Worm (Caenorhabditis elegans) whole organism, late embryonic: ENCODE data around the gene Y53C12A.10.

Experiments
- ahr-1 ChIP-seq: sonication (generic microtip); optimal IDR thresholded peaks from 2 replicates; lab custom pipeline; 2016; ENCODE audit warnings: missing genetic modification characterization, missing compliant biosample characterization
- ama-1 ChIP-seq: fragments of 150-350 bp; optimal IDR thresholded peaks from 2 replicates; lab custom pipeline; 2014
- ceh-24 ChIP-seq: sonication (generic microtip); optimal IDR thresholded peaks from 2 replicates; lab custom pipeline; 2016; ENCODE audit warnings: mild to moderate bottlenecking, missing genetic modification characterization, missing compliant biosample characterization
- ceh-45 ChIP-seq: fragments of 200-800 bp; sonication (Bioruptor generic); IDR thresholded peaks from 2 replicates; pipeline ENCODE4 v1.3.6; 2022; ENCODE audit warnings: missing genetic modification reagents, missing genetic modification characterization, missing compliant biosample characterization
- elt-2 ChIP-seq: sonication (generic microtip); optimal IDR thresholded peaks from 2 replicates; lab custom pipeline; 2016; ENCODE audit warnings: missing genetic modification reagents, missing genetic modification characterization, missing compliant biosample characterization
- eyg-1 ChIP-seq: sonication (generic microtip); optimal IDR thresholded peaks from 2 replicates; lab custom pipeline; 2016; ENCODE audit warnings: missing genotype, missing genetic modification characterization, missing compliant biosample characterization
- hlh-8 ChIP-seq: sonication (generic microtip); optimal IDR thresholded peaks from 2 replicates; lab custom pipeline; 2016; ENCODE audit warnings: missing genotype, missing genetic modification characterization, missing compliant biosample characterization
- lin-11 ChIP-seq: fragments of 200-800 bp; sonication (Bioruptor generic); optimal IDR thresholded peaks from 2 replicates; lab custom pipeline; 2018; ENCODE audit warnings: mild to moderate bottlenecking, missing genetic modification characterization, missing compliant biosample characterization
- pha-2 ChIP-seq: sonication (generic microtip); optimal IDR thresholded peaks from 2 replicates; lab custom pipeline; 2017; ENCODE audit warnings: mild to moderate bottlenecking, missing genetic modification characterization, missing compliant biosample characterization
- pha-4 ChIP-seq: fragments of 150-350 bp; optimal IDR thresholded peaks from 2 replicates; lab custom pipeline; 2018; ENCODE audit warnings: missing biosample characterization, missing genetic modification reagents, missing genetic modification characterization
- sox-4 ChIP-seq: sonication (generic microtip); optimal IDR thresholded peaks from 2 replicates; lab custom pipeline; 2017; ENCODE audit warnings: mild to moderate bottlenecking, missing genetic modification characterization, inconsistent platforms, missing compliant biosample characterization
- tbx-2 ChIP-seq: sonication (generic microtip); optimal IDR thresholded peaks from 2 replicates; lab custom pipeline; 2016; ENCODE audit warnings: missing genetic modification characterization, missing compliant biosample characterization
- unc-42 ChIP-seq: sonication (generic microtip); optimal IDR thresholded peaks from 2 replicates; lab custom pipeline; 2016; ENCODE audit warnings: missing genotype, missing genetic modification characterization, missing compliant biosample characterization
- zip-5 ChIP-seq: sonication (generic microtip); optimal IDR thresholded peaks from 2 replicates; lab custom pipeline; 2016; ENCODE audit warnings: missing genetic modification characterization, missing compliant biosample characterization

DNA sequence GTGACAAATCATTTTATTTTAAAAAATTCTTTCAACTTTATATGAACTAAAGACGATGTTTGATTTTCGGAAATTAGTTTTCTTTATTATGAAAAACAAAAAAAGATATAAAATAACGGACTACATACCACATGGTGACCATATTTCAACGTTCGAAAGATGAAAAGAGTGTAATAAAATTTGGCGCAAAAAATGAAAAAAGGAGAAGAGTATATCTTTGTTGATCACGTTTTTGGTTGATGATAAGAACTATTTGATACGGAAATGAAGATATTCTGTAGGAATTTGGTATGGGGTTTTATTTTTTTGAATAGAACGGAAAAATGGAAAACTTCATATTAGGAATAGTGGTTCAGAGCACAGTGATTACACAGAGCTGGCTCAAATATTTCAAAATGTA is 48.4 kb upstream of the Y53C12A.10 start, which contains the start of gene Y53C12B.7:
- no peak for TF ChIP-seq lin-11 (tag; lab: Kevin White, UChicago)
- no peak for TF ChIP-seq pha-4
- no peak for TF ChIP-seq ama-1 (lab: Kevin White, UChicago)
- no peak for TF ChIP-seq unc-42 (tag; lab: Kevin White, UChicago)
- no peak for TF ChIP-seq hlh-8 (tag; lab: Kevin White, UChicago)
- TF ChIP-seq ahr-1, result no peak
- TF ChIP-seq ceh-24 (tag; lab: Kevin White, UChicago), result no peak
- no peak for TF ChIP-seq zip-5 (tag; lab: Kevin White, UChicago)
- no peak for TF ChIP-seq elt-2 (tag; lab: Kevin White, UChicago)
- no peak for TF ChIP-seq pha-2 (tag; lab: Kevin White, UChicago)
- TF ChIP-seq eyg-1 (tag; lab: Kevin White, UChicago), result no peak
- TF ChIP-seq tbx-2 (tag; lab: Kevin White, UChicago), result no peak
- TF ChIP-seq ceh-45 (GFP tag; lab: Robert Waterston, UW), result no peak
- TF ChIP-seq sox-4 (tag; lab: Kevin White, UChicago), result no peak
